Worm (Caenorhabditis elegans): ENCODE data around the gene nep-9.

nep-9 gene

ce11 chrII:3399212-3399611 is at the start of gene nep-9:
TSS of gene nep-9 (minus strand) at chrII:3399312.
- TF ChIP-seq mab-5 (tag; optimal IDR thresholded peaks at IDR 0.05): no peak
- TF ChIP-seq pha-4 (tag; optimal IDR thresholded peaks at IDR 0.05): no peak
- TF ChIP-seq nhr-2 (tag; optimal IDR thresholded peaks at IDR 0.05): no peak
- no peak for TF ChIP-seq drap-1 (GFP tag; optimal IDR thresholded peaks at IDR 0.05)
- no peak for TF ChIP-seq snpc-4 (tag; optimal IDR thresholded peaks at IDR 0.05)
- TF ChIP-seq nhr-237 (tag; optimal IDR thresholded peaks at IDR 0.05): no peak

DNA sequence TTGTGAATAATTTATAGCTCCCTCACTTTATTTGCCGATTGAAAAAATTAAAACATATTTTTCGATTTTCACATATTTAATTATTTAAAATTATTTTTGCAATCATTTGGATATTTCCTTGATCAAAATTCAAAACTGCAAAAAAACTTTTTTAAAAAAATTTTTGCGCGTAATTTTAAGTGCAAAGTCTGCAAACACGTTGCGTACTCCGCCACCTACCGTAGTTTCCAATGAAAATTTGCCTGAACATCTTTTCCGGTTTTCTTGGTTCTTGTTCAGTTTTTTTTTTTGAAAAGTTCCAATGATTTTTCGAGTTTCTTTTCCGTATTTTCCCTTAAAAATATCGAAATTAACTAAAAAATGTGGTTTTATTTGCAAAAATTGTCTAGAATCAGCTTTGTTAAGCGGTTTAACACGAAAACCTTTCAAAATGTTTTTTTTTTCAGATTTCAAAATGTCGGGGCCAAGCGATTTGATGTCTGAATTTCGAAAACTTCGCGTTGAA is 49.7 kb upstream of the nep-9 start, which contains the start of gene C16C8.25:
Gene C16C8.25 (plus strand): TSS at position 455 of the 505 bp plus-strand sequence.
- no peak for TF ChIP-seq nhr-76 (tag; optimal IDR thresholded peaks at IDR 0.05)

ce11 chrII:3447906-3448305 is 48.8 kb upstream of the nep-9 start, which contains the start of gene C16C8.21:
TSS of gene C16C8.21 (plus strand) at chrII:3448206.
- TF ChIP-seq mep-1 (tag; optimal IDR thresholded peaks at IDR 0.05): no peak
- no peak for TF ChIP-seq lin-32 (GFP tag; optimal IDR thresholded peaks at IDR 0.05)
- TF ChIP-seq sem-2 (GFP tag; optimal IDR thresholded peaks at IDR 0.05): no peak
- no peak for TF ChIP-seq unc-39 (tag; optimal IDR thresholded peaks at IDR 0.05)
- TF ChIP-seq drap-1 (GFP tag; optimal IDR thresholded peaks at IDR 0.05): no peak
- no peak for TF ChIP-seq nhr-28 (tag; optimal IDR thresholded peaks at IDR 0.05)
- no peak for TF ChIP-seq ham-2 (GFP tag; optimal IDR thresholded peaks at IDR 0.05)
- no peak for TF ChIP-seq ztf-11 (tag; optimal IDR thresholded peaks at IDR 0.05)
- no peak for TF ChIP-seq lsy-2 (tag; optimal IDR thresholded peaks at IDR 0.05)
- no peak for TF ChIP-seq ceh-43 (GFP tag; optimal IDR thresholded peaks at IDR 0.05)
- no peak for TF ChIP-seq lin-13 (tag; optimal IDR thresholded peaks at IDR 0.05)
- TF ChIP-seq ceh-39 (tag; optimal IDR thresholded peaks at IDR 0.05): no peak
- TF ChIP-seq sptf-1 (tag; optimal IDR thresholded peaks at IDR 0.05): no peak
- TF ChIP-seq bed-3 (GFP tag; optimal IDR thresholded peaks at IDR 0.05): no peak
- TF ChIP-seq elt-3 (tag; optimal IDR thresholded peaks at IDR 0.05): no peak
- no peak for TF ChIP-seq unc-62 (GFP tag; optimal IDR thresholded peaks at IDR 0.05)

DNA sequence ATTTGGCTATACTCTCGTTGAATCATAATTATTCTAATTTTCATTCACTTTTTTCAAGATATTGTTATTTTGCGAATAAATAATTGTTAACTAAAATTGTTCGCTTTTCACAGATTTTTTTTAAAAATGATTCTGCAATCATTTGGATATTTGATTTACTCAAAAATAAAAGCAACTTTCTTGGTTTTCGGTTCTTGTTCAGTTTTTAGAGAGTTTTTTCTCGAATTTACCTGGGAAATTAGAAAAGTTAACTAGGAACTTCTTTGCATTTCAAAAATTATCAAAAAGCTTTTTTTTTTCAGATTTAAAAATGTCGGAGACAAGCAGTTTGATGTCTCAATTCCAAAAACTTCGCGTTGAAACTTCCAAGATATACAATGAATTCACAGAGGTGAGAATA is 47.5 kb upstream of the nep-9 start, which contains the start of the genes C16C8.20 and gldi-6:
Gene C16C8.20 (plus strand): TSS at position 301 of the 400 bp plus-strand sequence.
Gene gldi-6 (plus strand): TSS at position 301 of the 400 bp plus-strand sequence.
- TF ChIP-seq nhr-76 (tag; optimal IDR thresholded peaks at IDR 0.05) (no peak), drap-1 (GFP tag; optimal IDR thresholded peaks at IDR 0.05) (no peak), ceh-83 (GFP tag; optimal IDR thresholded peaks at IDR 0.05) (no peak), mls-2 (tag; optimal IDR thresholded peaks at IDR 0.05) (no peak), sem-2 (GFP tag; optimal IDR thresholded peaks at IDR 0.05) (no peak), cnd-1 (tag; optimal IDR thresholded peaks at IDR 0.05) (no peak), flh-1 (GFP tag; optimal IDR thresholded peaks at IDR 0.05) (no peak), nhr-12 (tag; optimal IDR thresholded peaks at IDR 0.05) (no peak), zip-8 (tag; optimal IDR thresholded peaks at IDR 0.05) (no peak), nhr-28 (tag; optimal IDR thresholded peaks at IDR 0.05) (no peak), blmp-1 (tag; optimal IDR thresholded peaks at IDR 0.05) (no peak), unc-39 (tag; optimal IDR thresholded peaks at IDR 0.05) (no peak), elt-1 (tag; optimal IDR thresholded peaks at IDR 0.05; ENCODE audit: borderline replicate concordance, insufficient read depth) (no peak), hlh-1 (tag; optimal IDR thresholded peaks at IDR 0.05) (no peak), elt-3 (tag; optimal IDR thresholded peaks at IDR 0.05) (no peak), unc-120 (tag; optimal IDR thresholded peaks at IDR 0.05; ENCODE audit: poor library complexity, severe bottlenecking) (no peak), lin-32 (GFP tag; optimal IDR thresholded peaks at IDR 0.05) (no peak)

ce11 chrII:3445285-3445806 is 46.2 kb upstream of the nep-9 start, which contains the start of the genes C16C8.5 and C16C8.16:
TSS of gene C16C8.5 (minus strand) at chrII:3445385.
TSS of gene C16C8.16 (plus strand) at chrII:3445756.
- TF ChIP-seq flh-1 (GFP tag; optimal IDR thresholded peaks at IDR 0.05): no peak
- no peak for TF ChIP-seq hlh-1 (tag; optimal IDR thresholded peaks at IDR 0.05)
- TF ChIP-seq mab-5 (tag; optimal IDR thresholded peaks at IDR 0.05): no peak
- no peak for TF ChIP-seq nhr-12 (tag; optimal IDR thresholded peaks at IDR 0.05)
- no peak for TF ChIP-seq unc-120 (tag; optimal IDR thresholded peaks at IDR 0.05; ENCODE audit: poor library complexity, severe bottlenecking)
- TF ChIP-seq drap-1 (GFP tag; optimal IDR thresholded peaks at IDR 0.05): no peak
- TF ChIP-seq nhr-237 (tag; optimal IDR thresholded peaks at IDR 0.05): no peak
- no peak for TF ChIP-seq snpc-4 (tag; optimal IDR thresholded peaks at IDR 0.05)
- no peak for TF ChIP-seq ceh-39 (tag; optimal IDR thresholded peaks at IDR 0.05)
- TF ChIP-seq unc-62 (GFP tag; optimal IDR thresholded peaks at IDR 0.05): no peak
- no peak for TF ChIP-seq unc-39 (tag; optimal IDR thresholded peaks at IDR 0.05)
- TF ChIP-seq sptf-1 (tag; optimal IDR thresholded peaks at IDR 0.05): no peak
- no peak for TF ChIP-seq nhr-76 (tag; optimal IDR thresholded peaks at IDR 0.05)
- TF ChIP-seq elt-3 (tag; optimal IDR thresholded peaks at IDR 0.05): no peak
- TF ChIP-seq sem-2 (GFP tag; optimal IDR thresholded peaks at IDR 0.05): no peak

Measured in whole organism, mixed stage, embryonic.